Fruit fly (Drosophila melanogaster) whole organism, embryonic: Measurements from ENCODE around the gene CG14017.

Source experiments
- ATbp ChIP-seq: fragments of 200-800 bp; sonication (Bioruptor generic); optimal IDR thresholded peaks from 2 replicates; lab custom pipeline; 2017; ENCODE audit warnings: missing biosample characterization, mild to moderate bottlenecking, missing genetic modification characterization, missing genetic modification reagents
- Awh ChIP-seq: fragments of 200-800 bp; sonication (Bioruptor generic); IDR thresholded peaks from 2 replicates; pipeline ENCODE4, ENCODE4 v1.3.6; 2022; ENCODE audit warnings: missing biosample characterization, missing genetic modification characterization
- CG10431 ChIP-seq: fragments of 200-800 bp; sonication (Bioruptor generic); optimal IDR thresholded peaks from 3 replicates; lab custom pipeline; 2018; ENCODE audit warnings: missing biosample characterization, mild to moderate bottlenecking, missing genetic modification characterization
- CG11085 ChIP-seq: fragments of 200-800 bp; sonication (Bioruptor generic); IDR thresholded peaks from 2 replicates; pipeline ENCODE4 v1.3.6; 2022; ENCODE audit warnings: missing biosample characterization, missing genetic modification characterization
- CG11695 ChIP-seq: fragments of 200-800 bp; sonication (Bioruptor generic); IDR thresholded peaks from 3 replicates; pipeline ENCODE4 v1.3.6; 2022; ENCODE audit warnings: missing biosample characterization, missing genetic modification characterization
- CG11696 ChIP-seq: fragments of 200-800 bp; sonication (Bioruptor generic); IDR thresholded peaks from 2 replicates; pipeline ENCODE4 v1.3.6; 2022; ENCODE audit warnings: missing biosample characterization, missing genetic modification characterization
- CG12299 ChIP-seq: fragments of 200-800 bp; sonication (Bioruptor generic); optimal IDR thresholded peaks from 2 replicates; lab custom pipeline; 2018; ENCODE audit warnings: missing biosample characterization, mild to moderate bottlenecking, missing genetic modification characterization
- CG1233 ChIP-seq: fragments of 200-800 bp; sonication (Bioruptor generic); optimal IDR thresholded peaks from 4 replicates; lab custom pipeline; 2018; ENCODE audit warnings: missing biosample characterization, mild to moderate bottlenecking, missing genetic modification characterization
- CG12391 ChIP-seq: fragments of 200-800 bp; sonication (Bioruptor generic); optimal IDR thresholded peaks from 3 replicates; lab custom pipeline; 2018; ENCODE audit warnings: missing biosample characterization, mild to moderate bottlenecking, missing genetic modification characterization, moderate library complexity
- CG13287 ChIP-seq: fragments of 200-800 bp; sonication (Bioruptor generic); IDR thresholded peaks from 2 replicates; pipeline ENCODE4 v1.3.6; 2022; ENCODE audit warnings: missing biosample characterization, missing genetic modification characterization; ENCODE audit not compliant: partially characterized antibody
- CG14667 ChIP-seq: fragments of 200-800 bp; sonication (Bioruptor generic); IDR thresholded peaks from 2 replicates; pipeline ENCODE4 v1.3.6; 2022; ENCODE audit warnings: missing biosample characterization, missing genetic modification characterization
- CG1603 ChIP-seq: fragments of 200-800 bp; sonication (Bioruptor generic); optimal IDR thresholded peaks from 2 replicates; lab custom pipeline; 2019; ENCODE audit warnings: missing biosample characterization, mild to moderate bottlenecking, missing genetic modification characterization, moderate library complexity
- CG17612 ChIP-seq: fragments of 200-800 bp; sonication (Bioruptor generic); IDR thresholded peaks from 2 replicates; pipeline ENCODE4 v1.3.6; 2022; ENCODE audit warnings: missing biosample characterization, missing genetic modification characterization
- CG2116 ChIP-seq: fragments of 200-800 bp; sonication (Bioruptor generic); optimal IDR thresholded peaks from 3 replicates; lab custom pipeline; 2018; ENCODE audit warnings: missing biosample characterization, mild to moderate bottlenecking, missing genetic modification characterization
- CG32767 ChIP-seq: fragments of 200-800 bp; sonication (Bioruptor generic); IDR thresholded peaks from 2 replicates; pipeline ENCODE4 v1.3.6; 2022; ENCODE audit warnings: missing biosample characterization, missing genetic modification characterization
- CG4282 ChIP-seq: fragments of 200-800 bp; sonication (Bioruptor generic); optimal IDR thresholded peaks from 2 replicates; lab custom pipeline; 2016; ENCODE audit warnings: missing biosample characterization, missing genetic modification characterization
- CG43689 ChIP-seq: fragments of 200-800 bp; sonication (Bioruptor generic); IDR thresholded peaks from 2 replicates; pipeline ENCODE4 v1.3.6; 2022; ENCODE audit warnings: missing biosample characterization, missing genetic modification characterization
- CG6254 ChIP-seq: fragments of 200-800 bp; sonication (Bioruptor generic); optimal IDR thresholded peaks from 3 replicates; lab custom pipeline; 2017; ENCODE audit warnings: mild to moderate bottlenecking, missing biosample characterization, missing genetic modification reagents, missing genetic modification characterization
- CG7839 ChIP-seq: fragments of 200-800 bp; sonication (Bioruptor generic); optimal IDR thresholded peaks from 3 replicates; lab custom pipeline; 2018; ENCODE audit warnings: missing biosample characterization, mild to moderate bottlenecking, missing genetic modification characterization, moderate library complexity
- CG7963 ChIP-seq: fragments of 200-800 bp; sonication (Bioruptor generic); IDR thresholded peaks from 3 replicates; pipeline ENCODE4 v1.3.6; 2022; ENCODE audit warnings: missing biosample characterization, missing genetic modification characterization; ENCODE audit not compliant: partially characterized antibody
- CG8924 ChIP-seq: fragments of 200-800 bp; optimal IDR thresholded peaks from 3 replicates; lab custom pipeline; 2019; ENCODE audit warnings: missing biosample characterization, mild to moderate bottlenecking, missing genetic modification characterization, moderate library complexity
- CG8944 ChIP-seq: fragments of 200-800 bp; sonication (Bioruptor generic); optimal IDR thresholded peaks from 3 replicates; lab custom pipeline; 2016; ENCODE audit warnings: missing biosample characterization, missing genetic modification characterization
- CkIIα-i1 ChIP-seq: fragments of 200-800 bp; sonication (Bioruptor generic); IDR thresholded peaks from 2 replicates; pipeline ENCODE4 v1.3.6; 2022; ENCODE audit warnings: missing biosample characterization, missing genetic modification characterization
- D19B ChIP-seq: fragments of 200-800 bp; sonication (Bioruptor generic); optimal IDR thresholded peaks from 2 replicates; lab custom pipeline; 2017; ENCODE audit warnings: missing biosample characterization, mild to moderate bottlenecking, missing genetic modification characterization
- Dbx ChIP-seq: fragments of 200-800 bp; sonication (Bioruptor generic); IDR thresholded peaks from 3 replicates; pipeline ENCODE4 v1.3.6; 2022; ENCODE audit warnings: missing biosample characterization, missing genetic modification characterization
- Dip2 ChIP-seq: fragments of 200-800 bp; sonication (Bioruptor generic); IDR thresholded peaks from 2 replicates; pipeline ENCODE4 v1.3.6; 2022; ENCODE audit warnings: missing biosample characterization, missing genetic modification characterization
- E2f1 ChIP-seq: fragments of 200-800 bp; sonication (Bioruptor generic); IDR thresholded peaks from 2 replicates; pipeline ENCODE4 v1.3.6; 2022; ENCODE audit warnings: missing biosample characterization, missing genetic modification characterization
- Fer2 ChIP-seq: fragments of 200-800 bp; sonication (Bioruptor generic); optimal IDR thresholded peaks from 2 replicates; lab custom pipeline; 2018; ENCODE audit warnings: missing biosample characterization, mild to moderate bottlenecking, missing genetic modification characterization, moderate library complexity
- Hsf ChIP-seq: fragments of 200-800 bp; sonication (Bioruptor generic); optimal IDR thresholded peaks from 3 replicates; lab custom pipeline; 2016; ENCODE audit warnings: missing biosample characterization, missing genetic modification characterization
- Lhr ChIP-seq: fragments of 200-800 bp; sonication (Bioruptor generic); optimal IDR thresholded peaks from 3 replicates; lab custom pipeline; 2017; ENCODE audit warnings: mild to moderate bottlenecking, missing biosample characterization, missing genetic modification reagents, missing genetic modification characterization
- MESR4 ChIP-seq: fragments of 200-800 bp; sonication (Bioruptor generic); optimal IDR thresholded peaks from 2 replicates; lab custom pipeline; 2018; ENCODE audit warnings: missing biosample characterization, mild to moderate bottlenecking, missing genetic modification characterization, moderate library complexity
- Meics ChIP-seq: fragments of 200-800 bp; sonication (Bioruptor generic); optimal IDR thresholded peaks from 2 replicates; lab custom pipeline; 2017; ENCODE audit warnings: missing biosample characterization, mild to moderate bottlenecking, missing genetic modification characterization
- Mes4 ChIP-seq: fragments of 200-800 bp; sonication (Bioruptor generic); optimal IDR thresholded peaks from 2 replicates; lab custom pipeline; 2016; ENCODE audit warnings: missing biosample characterization, missing genetic modification characterization
- Mrtf ChIP-seq: fragments of 200-800 bp; sonication (Bioruptor generic); IDR thresholded peaks from 3 replicates; pipeline ENCODE4 v1.3.6; 2022; ENCODE audit warnings: missing biosample characterization, missing genetic modification characterization
- Myb ChIP-seq: fragments of 200-800 bp; sonication (Bioruptor generic); optimal IDR thresholded peaks from 2 replicates; lab custom pipeline; 2016; ENCODE audit warnings: missing biosample characterization, missing genetic modification characterization
- Ptx1 ChIP-seq: fragments of 200-800 bp; sonication (Bioruptor generic); IDR thresholded peaks from 2 replicates; pipeline ENCODE4 v1.3.6; 2022; ENCODE audit warnings: missing biosample characterization, missing genetic modification characterization
- Rx ChIP-seq: fragments of 200-800 bp; sonication (Bioruptor generic); IDR thresholded peaks from 2 replicates; pipeline ENCODE4 v1.3.6; 2022; ENCODE audit warnings: missing biosample characterization, missing genetic modification characterization
- Sox102F ChIP-seq: fragments of 200-800 bp; sonication (Bioruptor generic); optimal IDR thresholded peaks from 2 replicates; lab custom pipeline; 2018; ENCODE audit warnings: missing biosample characterization, mild to moderate bottlenecking, missing genetic modification characterization, moderate library complexity
- gt ChIP-seq: fragments of 200-800 bp; sonication (Bioruptor generic); IDR thresholded peaks from 2 replicates; pipeline ENCODE4 v1.3.6; 2022; ENCODE audit warnings: missing biosample characterization, missing genetic modification characterization
- hth ChIP-seq: fragments of >200 bp; optimal IDR thresholded peaks from 2 replicates; lab custom pipeline; 2017; ENCODE audit warnings: inconsistent platforms
- pros ChIP-seq: fragments of 200-800 bp; sonication (Bioruptor generic); optimal IDR thresholded peaks from 3 replicates; lab custom pipeline; 2019; ENCODE audit warnings: missing biosample characterization, mild to moderate bottlenecking, missing genetic modification characterization, moderate library complexity
- pum ChIP-seq: fragments of 200-800 bp; sonication (Bioruptor generic); optimal IDR thresholded peaks from 2 replicates; lab custom pipeline; 2016; ENCODE audit warnings: missing biosample characterization, missing genetic modification characterization
- pzg ChIP-seq: fragments of 200-800 bp; sonication (Bioruptor generic); optimal IDR thresholded peaks from 3 replicates; lab custom pipeline; 2018; ENCODE audit warnings: missing biosample characterization, mild to moderate bottlenecking, missing genetic modification characterization, moderate library complexity
- ranshi ChIP-seq: fragments of 200-800 bp; sonication (Bioruptor generic); IDR thresholded peaks from 2 replicates; pipeline ENCODE4 v1.3.6; 2022; ENCODE audit warnings: missing biosample characterization, missing genetic modification characterization
- row ChIP-seq: fragments of 200-800 bp; sonication (Bioruptor generic); IDR thresholded peaks from 3 replicates; pipeline ENCODE4 v1.3.6; 2022; ENCODE audit warnings: missing biosample characterization, missing genetic modification characterization
- salm ChIP-seq: fragments of 200-800 bp; sonication (Bioruptor generic); optimal IDR thresholded peaks from 2 replicates; lab custom pipeline; 2018; ENCODE audit warnings: missing biosample characterization, mild to moderate bottlenecking, missing genetic modification characterization
- scrt ChIP-seq: fragments of 200-800 bp; sonication (Bioruptor generic); optimal IDR thresholded peaks from 2 replicates; lab custom pipeline; 2018; ENCODE audit warnings: missing biosample characterization, mild to moderate bottlenecking, missing genetic modification characterization, moderate library complexity
- sens ChIP-seq: fragments of 200-800 bp; sonication (Bioruptor generic); peaks from one replicate; lab custom pipeline; 2016; ENCODE audit warnings: missing biosample characterization, missing genetic modification characterization
- slp2 ChIP-seq: fragments of 200-800 bp; sonication (Bioruptor generic); optimal IDR thresholded peaks from 2 replicates; lab custom pipeline; 2016; ENCODE audit warnings: missing biosample characterization, missing genetic modification characterization
- sna ChIP-seq: fragments of 200-800 bp; sonication (Bioruptor generic); IDR thresholded peaks from 2 replicates; pipeline ENCODE4 v1.3.6; 2022; ENCODE audit warnings: missing biosample characterization, missing genetic modification characterization; ENCODE audit not compliant: partially characterized antibody
- tap ChIP-seq: fragments of 200-800 bp; optimal IDR thresholded peaks from 3 replicates; lab custom pipeline; 2019; ENCODE audit warnings: missing biosample characterization, mild to moderate bottlenecking, missing genetic modification characterization, moderate library complexity
- wor ChIP-seq: fragments of 200-800 bp; sonication (Bioruptor generic); IDR thresholded peaks from 2 replicates; pipeline ENCODE4 v1.3.6; 2022; ENCODE audit warnings: missing biosample characterization, missing genetic modification characterization

CG14017 gene

dm6 chr2L:5569503-5569902, 15.8 kb downstream of the CG14017 start:
- TF ChIP-seq wor (GFP tag; lab: Robert Waterston, UW) (no peak), CG32767 (GFP tag; lab: Robert Waterston, UW) (no peak), Dbx (no peak), sens (GFP tag; lab: Kevin White, UChicago) (no peak), row (peak; percentile 69), CG12299 (tag; lab: Kevin White, UChicago) (no peak), CkIIα-i1 (GFP tag; lab: Robert Waterston, UW) (no peak), CG12391 (tag; lab: Kevin White, UChicago) (no peak), CG17612 (GFP tag; lab: Robert Waterston, UW) (0 out of 2 replicates have a peak, but pooled peaks have one; percentile 28), Ptx1 (GFP tag; lab: Robert Waterston, UW) (peak; percentile 54; the same call in 1 of the 2 replicates), scrt (GFP tag; lab: Kevin White, UChicago) (no peak), CG10431 (GFP tag; lab: Kevin White, UChicago) (no peak), Hsf (GFP tag; lab: Kevin White, UChicago) (peak; percentile 31), slp2 (GFP tag; lab: Kevin White, UChicago) (no peak), CG1233 (GFP tag; lab: Kevin White, UChicago) (no peak), Mrtf (GFP tag; lab: Robert Waterston, UW) (no peak), pum (GFP tag; lab: Kevin White, UChicago) (no peak), hth (lab: Kevin White, UChicago) (no peak), ATbp (GFP tag; lab: Kevin White, UChicago) (no peak), ranshi (GFP tag; lab: Robert Waterston, UW) (peak; percentile 10; the same call in 1 of the 2 replicates), CG11085 (GFP tag; lab: Robert Waterston, UW) (no peak), CG8924 (tag; lab: Kevin White, UChicago) (no peak), CG11695 (0 out of 3 replicates have a peak, but pooled peaks have one; percentile 45), pzg (GFP tag; lab: Kevin White, UChicago) (no peak), gt (GFP tag; lab: Robert Waterston, UW) (no peak), CG14667 (GFP tag; lab: Robert Waterston, UW) (no peak), Meics (peak; percentile 58), Fer2 (no peak), E2f1 (no peak), CG8944 (GFP tag; lab: Kevin White, UChicago) (no peak), CG13287 (GFP tag; lab: Robert Waterston, UW) (no peak), Sox102F (peak; percentile 45), MESR4 (GFP tag; lab: Kevin White, UChicago) (no peak), pros (GFP tag; lab: Kevin White, UChicago) (no peak), Lhr (GFP tag; lab: Kevin White, UChicago) (no peak), CG7839 (tag; lab: Kevin White, UChicago) (peak; percentile 58), Rx (GFP tag; lab: Robert Waterston, UW) (no peak), sna (GFP tag; lab: Robert Waterston, UW) (no peak), Awh (GFP tag; lab: Robert Waterston, UW) (no peak), CG2116 (GFP tag; lab: Kevin White, UChicago) (no peak), tap (tag; lab: Kevin White, UChicago) (no peak), CG11696 (GFP tag; lab: Robert Waterston, UW) (no peak), CG4282 (GFP tag; lab: Kevin White, UChicago) (no peak), CG7963 (GFP tag; lab: Robert Waterston, UW) (no peak), CG6254 (GFP tag; lab: Kevin White, UChicago) (no peak), Myb (GFP tag; lab: Kevin White, UChicago) (no peak), CG43689 (GFP tag; lab: Robert Waterston, UW) (no peak), D19B (GFP tag; lab: Kevin White, UChicago) (no peak), salm (tag; lab: Kevin White, UChicago) (no peak), CG1603 (tag; lab: Kevin White, UChicago) (no peak), Dip2 (GFP tag; lab: Robert Waterston, UW) (no peak), Mes4 (no peak)
